Fruit fly (Drosophila melanogaster) whole organism, prepupa: ENCODE data around the gene Ilp3.

Experiments
- Blimp-1 ChIP-seq: fragments of 200-800 bp; sonication (Bioruptor generic); optimal IDR thresholded peaks from 3 replicates; lab custom pipeline; 2017; ENCODE audit warnings: missing biosample characterization, missing genetic modification characterization, mild to moderate bottlenecking, moderate library complexity, missing genetic modification reagents
- CG11294 ChIP-seq: fragments of 200-800 bp; sonication (Bioruptor generic); IDR thresholded peaks from 2 replicates; pipeline ENCODE4 v1.3.6; 2022; ENCODE audit warnings: missing biosample characterization, missing genetic modification characterization
- CG1621 ChIP-seq: fragments of 200-800 bp; sonication (Bioruptor generic); optimal IDR thresholded peaks from 3 replicates; lab custom pipeline; 2018; ENCODE audit warnings: missing biosample characterization, mild to moderate bottlenecking, missing genetic modification characterization
- CG3032 ChIP-seq: fragments of 200-800 bp; optimal IDR thresholded peaks from 2 replicates; lab custom pipeline; 2019; ENCODE audit warnings: missing biosample characterization, mild to moderate bottlenecking, missing genetic modification characterization, moderate library complexity
- CG7368 ChIP-seq: fragments of 200-800 bp; sonication (Bioruptor generic); optimal IDR thresholded peaks from 3 replicates; lab custom pipeline; 2016; ENCODE audit warnings: missing biosample characterization, missing genetic modification characterization
- CG9139 ChIP-seq: fragments of 200-800 bp; sonication (Bioruptor generic); optimal IDR thresholded peaks from 3 replicates; lab custom pipeline; 2017; ENCODE audit warnings: missing biosample characterization, mild to moderate bottlenecking, missing genetic modification characterization
- Eip78C ChIP-seq: fragments of 200-800 bp; sonication (Bioruptor generic); peaks from one replicate; lab custom pipeline; 2016; ENCODE audit warnings: missing biosample characterization, missing genetic modification characterization
- OdsH ChIP-seq: fragments of 200-800 bp; sonication (Bioruptor generic); optimal IDR thresholded peaks from 3 replicates; lab custom pipeline; 2016; ENCODE audit warnings: missing biosample characterization, missing genetic modification characterization
- Sox15 ChIP-seq: fragments of 200-800 bp; sonication (Bioruptor generic); optimal IDR thresholded peaks from 3 replicates; lab custom pipeline; 2016; ENCODE audit warnings: missing biosample characterization, missing genetic modification characterization
- acj6 ChIP-seq: fragments of 200-800 bp; sonication (Bioruptor generic); optimal IDR thresholded peaks from 3 replicates; lab custom pipeline; 2016; ENCODE audit warnings: missing biosample characterization, missing genetic modification characterization
- fkh ChIP-seq: fragments of 200-800 bp; sonication (Bioruptor generic); optimal IDR thresholded peaks from 3 replicates; lab custom pipeline; 2017; ENCODE audit warnings: missing biosample characterization, mild to moderate bottlenecking, missing genetic modification characterization, moderate library complexity

DNA sequence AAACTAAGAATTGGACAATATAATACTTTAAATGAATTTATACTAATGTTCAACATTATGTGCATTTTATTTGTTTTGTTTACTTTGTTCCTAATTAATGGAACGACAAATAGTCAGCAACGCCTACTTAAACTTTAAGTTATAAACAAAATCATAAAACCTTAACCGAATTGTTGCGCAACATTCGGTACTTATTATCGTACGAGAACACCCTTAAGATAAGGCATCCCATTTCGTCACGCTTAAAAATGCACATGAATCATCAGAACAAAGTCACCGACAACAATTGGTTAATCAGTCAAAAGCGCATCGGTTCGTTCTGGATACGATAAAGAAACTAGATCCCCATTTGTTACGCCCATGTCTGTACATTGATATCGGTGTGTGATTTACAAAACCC, 35.6 kb downstream of the Ilp3 start:
- TF ChIP-seq OdsH (GFP tag; lab: Kevin White, UChicago), result no peak
- TF ChIP-seq CG3032, result no peak
- no peak for TF ChIP-seq fkh (GFP tag; lab: Kevin White, UChicago)
- no peak for TF ChIP-seq Sox15 (GFP tag; lab: Kevin White, UChicago)
- TF ChIP-seq acj6 (GFP tag; lab: Kevin White, UChicago), result no peak
- no peak for TF ChIP-seq CG9139
- TF ChIP-seq CG7368, result no peak
- no peak for TF ChIP-seq Blimp-1 (GFP tag; lab: Kevin White, UChicago)
- TF ChIP-seq CG1621, result no peak
- no peak for TF ChIP-seq CG11294 (GFP tag; lab: Robert Waterston, UW)
- TF ChIP-seq Eip78C (GFP tag; lab: Kevin White, UChicago), result peak; percentile 32
